Fruit fly (Drosophila melanogaster) whole organism, prepupa: ENCODE data around the gene CG31391.
A peak's percentile ranks its signal among the peaks of the same experiment; 100 is the strongest.

Experiments used
- Blimp-1 ChIP-seq: fragments of 200-800 bp; sonication (Bioruptor generic); optimal IDR thresholded peaks from 3 replicates; lab custom pipeline; 2017; ENCODE audit warnings: missing biosample characterization, missing genetic modification characterization, mild to moderate bottlenecking, moderate library complexity, missing genetic modification reagents
- CG10631 ChIP-seq: fragments of 200-800 bp; sonication (Bioruptor generic); optimal IDR thresholded peaks from 2 replicates; lab custom pipeline; 2016; ENCODE audit warnings: missing biosample characterization, missing genetic modification characterization
- CG10669 ChIP-seq: fragments of 200-800 bp; sonication (Bioruptor generic); optimal IDR thresholded peaks from 3 replicates; lab custom pipeline; 2018; ENCODE audit warnings: missing biosample characterization, mild to moderate bottlenecking, missing genetic modification characterization, moderate library complexity
- CG11294 ChIP-seq: fragments of 200-800 bp; sonication (Bioruptor generic); IDR thresholded peaks from 2 replicates; pipeline ENCODE4 v1.3.6; 2022; ENCODE audit warnings: missing biosample characterization, missing genetic modification characterization
- CG11902 ChIP-seq: fragments of 200-800 bp; sonication (Bioruptor generic); optimal IDR thresholded peaks from 3 replicates; lab custom pipeline; 2016; ENCODE audit warnings: missing biosample characterization, missing genetic modification characterization
- CG15336 ChIP-seq: fragments of 200-800 bp; sonication (Bioruptor generic); IDR thresholded peaks from 2 replicates; pipeline ENCODE4 v1.3.6; 2022; ENCODE audit warnings: missing biosample characterization, missing genetic modification characterization
- CG1621 ChIP-seq: fragments of 200-800 bp; sonication (Bioruptor generic); optimal IDR thresholded peaks from 3 replicates; lab custom pipeline; 2018; ENCODE audit warnings: missing biosample characterization, mild to moderate bottlenecking, missing genetic modification characterization
- CG16779 ChIP-seq: fragments of 200-800 bp; sonication (Bioruptor generic); optimal IDR thresholded peaks from 3 replicates; lab custom pipeline; 2017; ENCODE audit warnings: missing biosample characterization, mild to moderate bottlenecking, missing genetic modification characterization
- CG3032 ChIP-seq: fragments of 200-800 bp; optimal IDR thresholded peaks from 2 replicates; lab custom pipeline; 2019; ENCODE audit warnings: missing biosample characterization, mild to moderate bottlenecking, missing genetic modification characterization, moderate library complexity
- CG31627 ChIP-seq: fragments of 200-800 bp; sonication (Bioruptor generic); optimal IDR thresholded peaks from 3 replicates; lab custom pipeline; 2016; ENCODE audit warnings: missing biosample characterization, missing genetic modification characterization
- CG32006 ChIP-seq: fragments of 200-800 bp; sonication (Bioruptor generic); optimal IDR thresholded peaks from 3 replicates; lab custom pipeline; 2017; ENCODE audit warnings: missing biosample characterization, mild to moderate bottlenecking, missing genetic modification characterization
- CG34406 ChIP-seq: fragments of 200-800 bp; sonication (Bioruptor generic); optimal IDR thresholded peaks from 3 replicates; lab custom pipeline; 2016; ENCODE audit warnings: missing biosample characterization, missing genetic modification characterization
- CG3919 ChIP-seq: fragments of 200-800 bp; sonication (Bioruptor generic); optimal IDR thresholded peaks from 3 replicates; lab custom pipeline; 2016; ENCODE audit warnings: missing biosample characterization, missing genetic modification characterization
- CG4318 ChIP-seq: fragments of 200-800 bp; sonication (Bioruptor generic); optimal IDR thresholded peaks from 3 replicates; lab custom pipeline; 2017; ENCODE audit warnings: missing biosample characterization, mild to moderate bottlenecking, missing genetic modification characterization
- CG6163 ChIP-seq: fragments of 200-800 bp; sonication (Bioruptor generic); IDR thresholded peaks from 3 replicates; pipeline ENCODE4 v1.3.6; 2022; ENCODE audit warnings: missing biosample characterization, missing genetic modification characterization
- CG6276 ChIP-seq: fragments of 200-800 bp; sonication (Bioruptor generic); optimal IDR thresholded peaks from 2 replicates; lab custom pipeline; 2017; ENCODE audit warnings: missing biosample characterization, mild to moderate bottlenecking, missing genetic modification characterization
- CG6792 ChIP-seq: fragments of 200-800 bp; sonication (Bioruptor generic); optimal IDR thresholded peaks from 3 replicates; lab custom pipeline; 2016; ENCODE audit warnings: missing biosample characterization, missing genetic modification characterization
- CG6854 ChIP-seq: fragments of 200-800 bp; sonication (Bioruptor generic); optimal IDR thresholded peaks from 2 replicates; lab custom pipeline; 2017; ENCODE audit warnings: missing biosample characterization, mild to moderate bottlenecking, missing genetic modification characterization
- CG8119 ChIP-seq: fragments of 200-800 bp; sonication (Bioruptor generic); IDR thresholded peaks from 3 replicates; pipeline ENCODE4 v1.3.6; 2022; ENCODE audit warnings: missing biosample characterization, missing genetic modification characterization
- CG8319 ChIP-seq: fragments of 200-800 bp; sonication (Bioruptor generic); optimal IDR thresholded peaks from 3 replicates; lab custom pipeline; 2016; ENCODE audit warnings: missing biosample characterization, missing genetic modification characterization
- CG8632 ChIP-seq: fragments of 200-800 bp; sonication (Bioruptor generic); optimal IDR thresholded peaks from 3 replicates; lab custom pipeline; 2016; ENCODE audit warnings: missing biosample characterization, missing genetic modification characterization
- CG9139 ChIP-seq: fragments of 200-800 bp; sonication (Bioruptor generic); optimal IDR thresholded peaks from 3 replicates; lab custom pipeline; 2017; ENCODE audit warnings: missing biosample characterization, mild to moderate bottlenecking, missing genetic modification characterization
- Eip75B ChIP-seq: fragments of 200-800 bp; sonication (Bioruptor generic); optimal IDR thresholded peaks from 3 replicates; lab custom pipeline; 2016; ENCODE audit warnings: missing biosample characterization, missing genetic modification characterization
- Eip78C ChIP-seq: fragments of 200-800 bp; sonication (Bioruptor generic); peaks from one replicate; lab custom pipeline; 2016; ENCODE audit warnings: missing biosample characterization, missing genetic modification characterization
- Ets96B ChIP-seq: fragments of 200-800 bp; optimal IDR thresholded peaks from 2 replicates; lab custom pipeline; 2019; ENCODE audit warnings: missing biosample characterization, mild to moderate bottlenecking, missing genetic modification characterization, moderate library complexity
- Hr38 ChIP-seq: sonication (Bioruptor generic); optimal IDR thresholded peaks from 2 replicates; lab custom pipeline; 2016; ENCODE audit warnings: missing biosample characterization, missing genetic modification characterization
- Hr39 ChIP-seq: fragments of 200-800 bp; sonication (Bioruptor generic); optimal IDR thresholded peaks from 2 replicates; lab custom pipeline; 2016; ENCODE audit warnings: missing biosample characterization, missing genetic modification characterization
- Hr4 ChIP-seq: fragments of 200-800 bp; sonication (Bioruptor generic); optimal IDR thresholded peaks from 3 replicates; lab custom pipeline; 2016; ENCODE audit warnings: missing biosample characterization, missing genetic modification characterization
- Lpt ChIP-seq: fragments of 200-800 bp; sonication (Bioruptor generic); optimal IDR thresholded peaks from 3 replicates; lab custom pipeline; 2016; ENCODE audit warnings: missing biosample characterization, missing genetic modification characterization
- Met ChIP-seq: fragments of 200-800 bp; sonication (Bioruptor generic); optimal IDR thresholded peaks from 3 replicates; lab custom pipeline; 2016; ENCODE audit warnings: missing biosample characterization, missing genetic modification characterization
- OdsH ChIP-seq: fragments of 200-800 bp; sonication (Bioruptor generic); optimal IDR thresholded peaks from 3 replicates; lab custom pipeline; 2016; ENCODE audit warnings: missing biosample characterization, missing genetic modification characterization
- Smox ChIP-seq: fragments of 200-800 bp; sonication (Bioruptor generic); optimal IDR thresholded peaks from 3 replicates; lab custom pipeline; 2016; ENCODE audit warnings: missing biosample characterization, missing genetic modification characterization
- Sox102F ChIP-seq: fragments of 200-800 bp; sonication (Bioruptor generic); optimal IDR thresholded peaks from 2 replicates; lab custom pipeline; 2016; ENCODE audit warnings: missing biosample characterization, mild to moderate bottlenecking, missing genetic modification characterization
- Sox15 ChIP-seq: fragments of 200-800 bp; sonication (Bioruptor generic); optimal IDR thresholded peaks from 3 replicates; lab custom pipeline; 2016; ENCODE audit warnings: missing biosample characterization, missing genetic modification characterization
- achi ChIP-seq: fragments of 200-800 bp; sonication (Bioruptor generic); optimal IDR thresholded peaks from 3 replicates; lab custom pipeline; 2016; ENCODE audit warnings: missing biosample characterization, missing genetic modification characterization
- acj6 ChIP-seq: fragments of 200-800 bp; sonication (Bioruptor generic); optimal IDR thresholded peaks from 3 replicates; lab custom pipeline; 2016; ENCODE audit warnings: missing biosample characterization, missing genetic modification characterization
- cyc ChIP-seq: fragments of 200-800 bp; sonication (Bioruptor generic); optimal IDR thresholded peaks from 3 replicates; lab custom pipeline; 2016; ENCODE audit warnings: missing biosample characterization, missing genetic modification characterization
- dac ChIP-seq: fragments of 200-800 bp; sonication (Bioruptor generic); optimal IDR thresholded peaks from 2 replicates; lab custom pipeline; 2017; ENCODE audit warnings: missing biosample characterization, mild to moderate bottlenecking, missing genetic modification characterization
- dsx ChIP-seq: fragments of 200-800 bp; optimal IDR thresholded peaks from 3 replicates; lab custom pipeline; 2019; ENCODE audit warnings: missing biosample characterization, mild to moderate bottlenecking, missing genetic modification characterization, moderate library complexity; ENCODE audit not compliant: poor library complexity, severe bottlenecking
- eg ChIP-seq: fragments of 200-800 bp; sonication (Bioruptor generic); IDR thresholded peaks from 3 replicates; pipeline ENCODE4 v1.3.6; 2022; ENCODE audit warnings: missing biosample characterization, missing genetic modification characterization
- esn ChIP-seq: fragments of 200-800 bp; sonication (Bioruptor generic); optimal IDR thresholded peaks from 2 replicates; lab custom pipeline; 2016; ENCODE audit warnings: missing biosample characterization, mild to moderate bottlenecking, missing genetic modification characterization, moderate library complexity
- fd59A ChIP-seq: fragments of 200-800 bp; sonication (Bioruptor generic); optimal IDR thresholded peaks from 2 replicates; lab custom pipeline; 2017; ENCODE audit warnings: missing biosample characterization, mild to moderate bottlenecking, missing genetic modification characterization, missing genetic modification reagents
- fkh ChIP-seq: fragments of 200-800 bp; sonication (Bioruptor generic); optimal IDR thresholded peaks from 3 replicates; lab custom pipeline; 2017; ENCODE audit warnings: missing biosample characterization, mild to moderate bottlenecking, missing genetic modification characterization, moderate library complexity
- lz ChIP-seq: fragments of 200-800 bp; sonication (Bioruptor generic); optimal IDR thresholded peaks from 3 replicates; lab custom pipeline; 2016; ENCODE audit warnings: missing biosample characterization, missing genetic modification characterization
- net ChIP-seq: fragments of 200-800 bp; sonication (Bioruptor generic); optimal IDR thresholded peaks from 3 replicates; lab custom pipeline; 2016; ENCODE audit warnings: missing biosample characterization, missing genetic modification characterization
- spab ChIP-seq: fragments of 200-800 bp; sonication (Bioruptor generic); optimal IDR thresholded peaks from 2 replicates; lab custom pipeline; 2017; ENCODE audit warnings: missing biosample characterization, mild to moderate bottlenecking, missing genetic modification characterization, missing genetic modification reagents
- svp ChIP-seq: fragments of 200-800 bp; sonication (Bioruptor generic); peaks from one replicate; lab custom pipeline; 2016; ENCODE audit warnings: missing biosample characterization, missing genetic modification characterization
- topi ChIP-seq: fragments of 200-800 bp; sonication (Bioruptor generic); optimal IDR thresholded peaks from 3 replicates; lab custom pipeline; 2016; ENCODE audit warnings: missing biosample characterization, missing genetic modification characterization
- vri ChIP-seq: fragments of 200-800 bp; sonication (Bioruptor generic); optimal IDR thresholded peaks from 3 replicates; lab custom pipeline; 2016; ENCODE audit warnings: missing biosample characterization, mild to moderate bottlenecking, missing genetic modification characterization

CG31391 gene

DNA sequence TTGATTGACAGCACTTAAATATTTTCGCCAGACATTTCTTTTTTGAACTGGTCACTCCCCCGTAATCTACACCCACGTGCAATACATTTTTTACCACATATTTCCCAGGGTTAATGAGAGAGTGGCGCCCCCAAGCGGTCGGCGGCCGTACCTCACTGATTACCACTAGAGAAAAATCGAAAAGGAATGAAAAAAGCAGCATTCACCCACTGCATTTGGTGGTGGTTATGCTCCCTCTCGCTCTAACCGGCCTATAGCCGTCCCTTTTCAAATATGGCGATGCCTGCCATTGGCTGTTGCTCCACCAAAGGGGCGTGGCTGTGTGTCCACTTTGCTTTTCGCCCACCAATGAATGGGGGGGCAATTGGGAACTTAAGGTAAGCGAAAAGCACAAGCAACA lies 39.9 kb downstream of the CG31391 start (continued):
- no peak for TF ChIP-seq Hr38
- peak; percentile 41 for TF ChIP-seq CG6276 (GFP tag; lab: Kevin White, UChicago)
- TF ChIP-seq CG16779 (tag; lab: Kevin White, UChicago) = peak; percentile 10
- peak; percentile 13 for TF ChIP-seq CG6854
- TF ChIP-seq Hr4 (GFP tag; lab: Kevin White, UChicago) = peak; percentile 42
- TF ChIP-seq fd59A (GFP tag; lab: Kevin White, UChicago) = peak; percentile 40
- no peak for TF ChIP-seq achi (GFP tag; lab: Kevin White, UChicago)
- TF ChIP-seq svp (GFP tag; lab: Kevin White, UChicago) = no peak
- peak; percentile 47 for TF ChIP-seq CG9139 (GFP tag; lab: Kevin White, UChicago)
- TF ChIP-seq CG10631 (GFP tag; lab: Kevin White, UChicago) = no peak
- no peak for TF ChIP-seq CG31627 (GFP tag; lab: Kevin White, UChicago)
- TF ChIP-seq cyc = no peak
- no peak for TF ChIP-seq CG4318 (GFP tag; lab: Kevin White, UChicago)
- TF ChIP-seq vri (GFP tag; lab: Kevin White, UChicago) = no peak
- TF ChIP-seq, all 60 proteins: peak for 39

- TF ChIP-seq CG9139 (GFP tag; lab: Kevin White, UChicago) (no peak), CG6276 (GFP tag; lab: Kevin White, UChicago) (no peak), Sox102F (GFP tag; lab: Kevin White, UChicago) (peak; percentile 28), CG11902 (GFP tag; lab: Kevin White, UChicago) (peak; percentile 47), CG6792 (GFP tag; lab: Kevin White, UChicago) (peak; percentile 66), CG11294 (GFP tag; lab: Robert Waterston, UW) (no peak), CG8319 (GFP tag; lab: Kevin White, UChicago) (peak; percentile 15), Smox (peak; percentile 56), CG16779 (tag; lab: Kevin White, UChicago) (no peak), Ets96B (tag; lab: Kevin White, UChicago) (peak; percentile 69), Eip78C (GFP tag; lab: Kevin White, UChicago) (peak; percentile 86), spab (GFP tag; lab: Kevin White, UChicago) (peak; percentile 72), Lpt (peak; percentile 14), CG8632 (GFP tag; lab: Kevin White, UChicago) (peak; percentile 45), CG8119 (GFP tag; lab: Robert Waterston, UW) (0 out of 3 replicates have a peak, but pooled peaks have one; percentile 15), Eip75B (GFP tag; lab: Kevin White, UChicago) (peak; percentile 59), CG3032 (tag; lab: Kevin White, UChicago) (peak; percentile 79), acj6 (GFP tag; lab: Kevin White, UChicago) (peak; percentile 67), Hr39 (GFP tag; lab: Kevin White, UChicago) (peak; percentile 50), Blimp-1 (GFP tag; lab: Kevin White, UChicago) (peak; percentile 22), CG32006 (peak; percentile 41), CG10669 (peak; percentile 71), Met (GFP tag; lab: Kevin White, UChicago) (peak; percentile 73), lz (peak; percentile 52), OdsH (peak; percentile 64), dac (GFP tag; lab: Kevin White, UChicago) (no peak), net (GFP tag; lab: Kevin White, UChicago) (peak; percentile 27), CG1621 (tag; lab: Kevin White, UChicago) (peak; percentile 62), eg (GFP tag; lab: Robert Waterston, UW) (no peak), CG15336 (no peak), CG6854 (no peak), CG3919 (GFP tag; lab: Kevin White, UChicago) (peak; percentile 70), CG34406 (GFP tag; lab: Kevin White, UChicago) (peak; percentile 61), vri (GFP tag; lab: Kevin White, UChicago) (peak; percentile 38), dsx (GFP tag; lab: Kevin White, UChicago) (peak; percentile 50), CG6163 (peak; percentile 56; the same call in 2 of the 3 replicates), CG4318 (GFP tag; lab: Kevin White, UChicago) (no peak), esn (GFP tag; lab: Kevin White, UChicago) (peak; percentile 70), fkh (no peak), fd59A (GFP tag; lab: Kevin White, UChicago) (peak; percentile 60), svp (GFP tag; lab: Kevin White, UChicago) (peak; percentile 78), CG10631 (GFP tag; lab: Kevin White, UChicago) (peak; percentile 69), achi (GFP tag; lab: Kevin White, UChicago) (peak; percentile 59), Sox15 (GFP tag; lab: Kevin White, UChicago) (peak; percentile 16), topi (GFP tag; lab: Kevin White, UChicago) (peak; percentile 54)
Measured at dm6 chr3R:10661098-10661497, 43.8 kb downstream of the CG31391 start.
